Fruit fly (Drosophila melanogaster): ENCODE data around the gene alphaTub67C.
A peak's percentile ranks its signal among the peaks of the same experiment; 100 is the strongest.

Gene alphaTub67C

dm6 chr3L:9714537-9715144 is 33.6 kb downstream of the alphaTub67C start:
- TF ChIP-seq tj (GFP tag; optimal IDR thresholded peaks at IDR 0.05) (peak; percentile 77), CG11617 (GFP tag; optimal IDR thresholded peaks at IDR 0.05) (no peak), toe (GFP tag; optimal IDR thresholded peaks at IDR 0.05) (no peak), CG1620 (GFP tag; optimal IDR thresholded peaks at IDR 0.05) (no peak), Hr96 (GFP tag; optimal IDR thresholded peaks at IDR 0.05) (no peak), Mnt (GFP tag; optimal IDR thresholded peaks at IDR 0.05) (peak; percentile 81), cnc (optimal IDR thresholded peaks at IDR 0.05) (no peak), Crg-1 (GFP tag; optimal IDR thresholded peaks at IDR 0.05) (no peak), CG7045 (GFP tag; optimal IDR thresholded peaks at IDR 0.05) (no peak), bab1 (GFP tag; optimal IDR thresholded peaks at IDR 0.05) (no peak), kay (GFP tag; ENCODE audit: borderline replicate concordance) (peak; percentile 92), Clk (GFP tag; optimal IDR thresholded peaks at IDR 0.05) (no peak), ovo (GFP tag; optimal IDR thresholded peaks at IDR 0.05) (no peak), cic (GFP tag; optimal IDR thresholded peaks at IDR 0.05) (peak; percentile 87)

dm6 chr3L:9716595-9716994 is 35.5 kb downstream of the alphaTub67C start:
- TF ChIP-seq cic (GFP tag; optimal IDR thresholded peaks at IDR 0.05) (peak; percentile 44), CG7045 (GFP tag; optimal IDR thresholded peaks at IDR 0.05) (no peak)

dm6 chr3L:9717101-9717500 is 36.0 kb downstream of the alphaTub67C start:
- TF ChIP-seq cic (GFP tag; optimal IDR thresholded peaks at IDR 0.05) (peak; percentile 66), CG33017 (tag; optimal IDR thresholded peaks at IDR 0.05) (no peak)

- TF ChIP-seq cic (GFP tag; optimal IDR thresholded peaks at IDR 0.05), result no peak
- no peak for TF ChIP-seq CG7045 (GFP tag; optimal IDR thresholded peaks at IDR 0.05)
- no peak for TF ChIP-seq CG11617 (GFP tag; optimal IDR thresholded peaks at IDR 0.05)
- no peak for TF ChIP-seq bab1 (GFP tag; optimal IDR thresholded peaks at IDR 0.05)
- no peak for TF ChIP-seq toe (GFP tag; optimal IDR thresholded peaks at IDR 0.05)
- TF ChIP-seq Hr96 (GFP tag; optimal IDR thresholded peaks at IDR 0.05), result no peak
Measured at dm6 chr3L:9717839-9718238, 36.8 kb downstream of the alphaTub67C start.

- TF ChIP-seq CG14711 (tag; optimal IDR thresholded peaks at IDR 0.05) (peak; percentile 75), tj (GFP tag; optimal IDR thresholded peaks at IDR 0.05) (peak; percentile 60), CG7101 (tag; optimal IDR thresholded peaks at IDR 0.05) (peak; percentile 74), kay (GFP tag; ENCODE audit: borderline replicate concordance) (no peak), CG11617 (GFP tag; optimal IDR thresholded peaks at IDR 0.05) (peak; percentile 74), CG33017 (tag; optimal IDR thresholded peaks at IDR 0.05) (peak; percentile 58), Mnt (GFP tag; optimal IDR thresholded peaks at IDR 0.05) (peak; percentile 96), CG1620 (GFP tag; optimal IDR thresholded peaks at IDR 0.05) (no peak), cic (GFP tag; optimal IDR thresholded peaks at IDR 0.05) (no peak), pad (GFP tag; optimal IDR thresholded peaks at IDR 0.05) (peak; percentile 44), CG7045 (GFP tag; optimal IDR thresholded peaks at IDR 0.05) (peak; percentile 56), cnc (optimal IDR thresholded peaks at IDR 0.05) (no peak), Crg-1 (GFP tag; optimal IDR thresholded peaks at IDR 0.05) (peak; percentile 2), Hr96 (GFP tag; optimal IDR thresholded peaks at IDR 0.05) (no peak), toe (GFP tag; optimal IDR thresholded peaks at IDR 0.05) (peak; percentile 28), CG12768 (GFP tag; optimal IDR thresholded peaks at IDR 0.05) (peak; percentile 68), Clk (GFP tag; optimal IDR thresholded peaks at IDR 0.05) (no peak), CG5204 (GFP tag; optimal IDR thresholded peaks at IDR 0.05) (no peak), bab1 (GFP tag; optimal IDR thresholded peaks at IDR 0.05) (peak; percentile 63), ovo (GFP tag; optimal IDR thresholded peaks at IDR 0.05) (peak; percentile 33)
Measured at dm6 chr3L:9718929-9719328, 37.9 kb downstream of the alphaTub67C start, which contains the start of the genes CG18178 and CG14174. CG18178 (minus strand) TSS chr3L:9719144. CG14174 (plus strand) TSS chr3L:9719328.

DNA sequence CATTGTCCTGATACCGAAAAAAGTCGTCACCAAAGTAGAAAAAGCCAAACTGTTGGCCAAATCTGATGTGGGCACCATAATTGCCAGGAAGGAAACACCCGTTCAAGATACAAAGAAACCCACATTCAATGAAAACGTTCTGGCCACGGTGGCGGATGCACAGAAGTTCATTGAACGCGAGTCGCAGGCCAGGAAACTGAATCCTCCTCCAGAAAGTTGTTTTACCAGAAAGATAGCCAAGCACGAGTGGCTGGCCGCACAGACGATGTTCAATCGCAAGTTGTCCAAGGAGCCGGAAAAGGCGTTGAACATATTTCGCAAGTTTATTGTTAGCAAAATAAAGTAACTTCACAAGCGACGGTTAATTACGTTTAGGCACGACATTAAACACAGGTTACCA is 39.0 kb downstream of the alphaTub67C start:
- TF ChIP-seq Clk (GFP tag; optimal IDR thresholded peaks at IDR 0.05) (no peak), CG5204 (GFP tag; optimal IDR thresholded peaks at IDR 0.05) (no peak), toe (GFP tag; optimal IDR thresholded peaks at IDR 0.05) (no peak), cnc (optimal IDR thresholded peaks at IDR 0.05) (no peak), CG14711 (tag; optimal IDR thresholded peaks at IDR 0.05) (no peak)

DNA sequence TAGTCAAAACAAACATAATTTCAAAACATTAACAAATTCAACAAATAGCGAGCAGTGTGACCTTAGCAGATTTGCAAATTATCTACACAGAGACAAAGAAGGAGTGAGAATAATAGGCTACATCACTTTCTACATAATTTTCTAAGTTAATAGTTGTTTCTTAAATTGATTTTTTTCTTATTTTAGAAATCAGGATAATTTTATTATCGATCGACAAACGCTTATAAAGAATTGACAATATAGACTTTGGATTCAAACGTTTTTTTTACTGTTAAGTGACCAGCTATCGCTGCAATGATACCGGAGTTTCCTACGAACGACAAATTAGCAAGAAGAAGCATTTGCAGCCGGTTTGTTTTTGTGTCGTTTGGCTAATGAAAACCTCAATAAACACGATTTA is 42.0 kb downstream of the alphaTub67C start, which contains the start of the genes nbs and defl:
Gene nbs (minus strand): TSS at position 87 of the 400 bp plus-strand sequence.
Gene defl (plus strand): TSS at position 316 of the 400 bp plus-strand sequence.
- TF ChIP-seq CG33017 (tag; optimal IDR thresholded peaks at IDR 0.05), result peak; percentile 45
- TF ChIP-seq Hr96 (GFP tag; optimal IDR thresholded peaks at IDR 0.05), result no peak
- peak; percentile 77 for TF ChIP-seq CG11617 (GFP tag; optimal IDR thresholded peaks at IDR 0.05)
- peak; percentile 67 for TF ChIP-seq CG7101 (tag; optimal IDR thresholded peaks at IDR 0.05)
- TF ChIP-seq CG7045 (GFP tag; optimal IDR thresholded peaks at IDR 0.05), result peak; percentile 48
- peak; percentile 43 for TF ChIP-seq pad (GFP tag; optimal IDR thresholded peaks at IDR 0.05)
- peak; percentile 65 for TF ChIP-seq CG12768 (GFP tag; optimal IDR thresholded peaks at IDR 0.05)
- TF ChIP-seq Crg-1 (GFP tag; optimal IDR thresholded peaks at IDR 0.05), result peak; percentile 63
- no peak for TF ChIP-seq cnc (optimal IDR thresholded peaks at IDR 0.05)
- peak; percentile 61 for TF ChIP-seq ovo (GFP tag; optimal IDR thresholded peaks at IDR 0.05)
- peak; percentile 40 for TF ChIP-seq CG14711 (tag; optimal IDR thresholded peaks at IDR 0.05)
- TF ChIP-seq cic (GFP tag; optimal IDR thresholded peaks at IDR 0.05), result no peak
- peak; percentile 81 for TF ChIP-seq CG1620 (GFP tag; optimal IDR thresholded peaks at IDR 0.05)
- TF ChIP-seq bab1 (GFP tag; optimal IDR thresholded peaks at IDR 0.05), result peak; percentile 57
- TF ChIP-seq CG5204 (GFP tag; optimal IDR thresholded peaks at IDR 0.05), result no peak
- peak; percentile 55 for TF ChIP-seq Mnt (GFP tag; optimal IDR thresholded peaks at IDR 0.05)
- TF ChIP-seq tj (GFP tag; optimal IDR thresholded peaks at IDR 0.05), result peak; percentile 22
- no peak for TF ChIP-seq kay (GFP tag; ENCODE audit: borderline replicate concordance)
- peak; percentile 11 for TF ChIP-seq Clk (GFP tag; optimal IDR thresholded peaks at IDR 0.05)
- no peak for TF ChIP-seq toe (GFP tag; optimal IDR thresholded peaks at IDR 0.05)
